Worm (Caenorhabditis elegans) whole organism, early embryonic: ENCODE measurements around the gene frpr-5.

ENCODE experiments used
- B0310.2 ChIP-seq: sonication (generic microtip); optimal IDR thresholded peaks from 2 replicates; lab custom pipeline; 2016; ENCODE audit warnings: mild to moderate bottlenecking, missing genetic modification characterization, missing compliant biosample characterization
- F13C5.2 ChIP-seq: sonication (generic microtip); optimal IDR thresholded peaks from 2 replicates; lab custom pipeline; 2017; ENCODE audit warnings: mild to moderate bottlenecking, missing genetic modification characterization, inconsistent platforms, missing compliant biosample characterization
- aly-1 ChIP-seq: sonication (generic microtip); optimal IDR thresholded peaks from 2 replicates; lab custom pipeline; 2016; ENCODE audit warnings: missing genetic modification characterization, missing compliant biosample characterization
- ama-1 ChIP-seq: fragments of 150-350 bp; optimal IDR thresholded peaks from 2 replicates; lab custom pipeline; 2014
- ceh-13 ChIP-seq: fragments of 200-800 bp; sonication (Bioruptor generic); optimal IDR thresholded peaks from 2 replicates; lab custom pipeline; 2018; ENCODE audit warnings: mild to moderate bottlenecking, missing genetic modification characterization, missing compliant biosample characterization
- ceh-36 ChIP-seq: sonication (generic microtip); optimal IDR thresholded peaks from 2 replicates; lab custom pipeline; 2016; ENCODE audit warnings: missing genetic modification characterization, inconsistent platforms, missing compliant biosample characterization
- flt-1 ChIP-seq: fragments of 200-800 bp; sonication (Bioruptor generic); IDR thresholded peaks from 2 replicates; pipeline ENCODE4 v1.3.6; 2022; ENCODE audit warnings: missing genetic modification characterization, missing compliant biosample characterization
- hmbx-1 ChIP-seq: sonication (generic microtip); optimal IDR thresholded peaks from 2 replicates; lab custom pipeline; 2016; ENCODE audit warnings: mild to moderate bottlenecking, missing genetic modification characterization, missing compliant biosample characterization
- hmg-4 ChIP-seq: fragments of 200-800 bp; sonication (Bioruptor generic); optimal IDR thresholded peaks from 2 replicates; lab custom pipeline; 2018; ENCODE audit warnings: mild to moderate bottlenecking, missing genetic modification characterization, missing compliant biosample characterization
- hnd-1 ChIP-seq: sonication (generic microtip); optimal IDR thresholded peaks from 2 replicates; lab custom pipeline; 2016; ENCODE audit warnings: missing genetic modification characterization, missing compliant biosample characterization
- pes-1 ChIP-seq: fragments of 200-800 bp; sonication (Bioruptor generic); IDR thresholded peaks from 2 replicates; pipeline ENCODE4 v1.3.6; 2022; ENCODE audit warnings: missing genetic modification reagents, missing genetic modification characterization, missing compliant biosample characterization
- scrt-1 ChIP-seq: fragments of 200-800 bp; sonication (Bioruptor generic); IDR thresholded peaks from 2 replicates; pipeline ENCODE4 v1.3.6; 2022; ENCODE audit warnings: missing genetic modification characterization, missing compliant biosample characterization
- sea-1 ChIP-seq: fragments of 200-800 bp; sonication (Bioruptor generic); conservative IDR thresholded peaks from 2 replicates; pipeline ENCODE4 v1.3.6; 2022; ENCODE audit warnings: missing genetic modification characterization, missing compliant biosample characterization
- tbx-11 ChIP-seq: fragments of 200-800 bp; sonication (Bioruptor generic); IDR thresholded peaks from 2 replicates; pipeline ENCODE4 v1.3.6; 2022; ENCODE audit warnings: missing genetic modification characterization, missing compliant biosample characterization
- tbx-37 ChIP-seq: fragments of 200-800 bp; sonication (Bioruptor generic); conservative IDR thresholded peaks from 2 replicates; pipeline ENCODE4 v1.3.6; 2022; ENCODE audit warnings: missing genetic modification reagents, missing genetic modification characterization, missing compliant biosample characterization
- tra-4 ChIP-seq: sonication (generic microtip); optimal IDR thresholded peaks from 2 replicates; lab custom pipeline; 2017; ENCODE audit warnings: missing genetic modification characterization, missing compliant biosample characterization

Gene frpr-5

ce11 chrV:13484339-13484738, 51.6 kb downstream of the frpr-5 start, which contains the start of gene T10G3.4:
TSS of gene T10G3.4 (minus strand) at chrV:13484439.
- TF ChIP-seq pes-1 (GFP tag; lab: Robert Waterston, UW) (no peak), hmg-4 (GFP tag; lab: Kevin White, UChicago) (no peak), ceh-36 (tag; lab: Kevin White, UChicago) (no peak), tbx-11 (GFP tag; lab: Robert Waterston, UW) (no peak), tra-4 (tag; lab: Kevin White, UChicago) (no peak), ama-1 (lab: Kevin White, UChicago) (no peak), aly-1 (tag; lab: Kevin White, UChicago) (no peak), hmbx-1 (tag; lab: Kevin White, UChicago) (no peak), scrt-1 (GFP tag; lab: Robert Waterston, UW) (no peak), tbx-37 (GFP tag; lab: Robert Waterston, UW) (no peak), ceh-13 (GFP tag; lab: Kevin White, UChicago) (no peak), flt-1 (no peak), F13C5.2 (tag; lab: Kevin White, UChicago) (no peak), hnd-1 (tag; lab: Kevin White, UChicago) (no peak), sea-1 (no peak), B0310.2 (tag; lab: Kevin White, UChicago) (no peak)
